Fruit fly (Drosophila melanogaster): ENCODE results near the gene CG18178.
A peak's percentile ranks its signal among the peaks of the same experiment; 100 is the strongest.

Gene CG18178

dm6 chr3L:9694867-9695236 is 24.1 kb downstream of the CG18178 start:
- TF ChIP-seq crp (GFP tag; optimal IDR thresholded peaks at IDR 0.05): peak in 1 of 2 experiments; percentile 58
- TF ChIP-seq Med (GFP tag): peak; percentile 25
- no peak for TF ChIP-seq Tbp (GFP tag; optimal IDR thresholded peaks at IDR 0.05)
- TF ChIP-seq sens (GFP tag): peak; percentile 53
- no peak for TF ChIP-seq fru (optimal IDR thresholded peaks at IDR 0.05)
- TF ChIP-seq gem (tag; optimal IDR thresholded peaks at IDR 0.05): peak; percentile 4
- TF ChIP-seq eve (GFP tag; optimal IDR thresholded peaks at IDR 0.05): peak in 1 of 2 experiments; percentile 45
- peak; percentile 6 for TF ChIP-seq BtbVII (GFP tag; optimal IDR thresholded peaks at IDR 0.05)
- no peak for TF ChIP-seq dan (GFP tag; IDR thresholded peaks at IDR 0.05)
- peak; percentile 55 for TF ChIP-seq grn (GFP tag; optimal IDR thresholded peaks at IDR 0.05)
- peak; percentile 3 for TF ChIP-seq CG9727 (GFP tag; optimal IDR thresholded peaks at IDR 0.05)
- TF ChIP-seq nerfin-2 (GFP tag; IDR thresholded peaks at IDR 0.05; ENCODE audit: partially characterized antibody): no peak

- 0 out of 2 replicates have a peak, but pooled peaks have one; percentile 32 for TF ChIP-seq vvl (GFP tag; IDR thresholded peaks at IDR 0.05)
- TF ChIP-seq CG11093 (GFP tag; IDR thresholded peaks at IDR 0.05): no peak
- no peak for TF ChIP-seq sd (tag; optimal IDR thresholded peaks at IDR 0.05)
- TF ChIP-seq wdn (GFP tag; IDR thresholded peaks at IDR 0.05): 0 out of 2 replicates have a peak, but pooled peaks have one; percentile 11
- TF ChIP-seq CG17361 (GFP tag; IDR thresholded peaks at IDR 0.05): no peak
- TF ChIP-seq pum (GFP tag; optimal IDR thresholded peaks at IDR 0.05): no peak
- TF ChIP-seq sqz (GFP tag; optimal IDR thresholded peaks at IDR 0.05): peak; percentile 49
- no peak for TF ChIP-seq Gug (GFP tag; IDR thresholded peaks at IDR 0.05)
- peak; percentile 37; the same call in 1 of the 2 replicates for TF ChIP-seq Drgx (GFP tag; IDR thresholded peaks at IDR 0.05)
- no peak for TF ChIP-seq HLHmδ (GFP tag; optimal IDR thresholded peaks at IDR 0.05)
- 0 out of 4 replicates have a peak, but pooled peaks have one; percentile 18 for TF ChIP-seq Dll (GFP tag; IDR thresholded peaks at IDR 0.05; ENCODE audit: partially characterized antibody)
- peak; percentile 22; the same call in 1 of the 2 replicates for TF ChIP-seq hbn (GFP tag; IDR thresholded peaks at IDR 0.05; ENCODE audit: partially characterized antibody)
- TF ChIP-seq Scr (GFP tag; IDR thresholded peaks at IDR 0.05; ENCODE audit: partially characterized antibody): 0 out of 2 replicates have a peak, but pooled peaks have one; percentile 33
- TF ChIP-seq Meics (GFP tag; optimal IDR thresholded peaks at IDR 0.05): peak; percentile 15
- TF ChIP-seq Dref (GFP tag; IDR thresholded peaks at IDR 0.05): peak; percentile 51
- TF ChIP-seq otp (GFP tag; IDR thresholded peaks at IDR 0.05): no peak
- no peak for TF ChIP-seq H15 (GFP tag; IDR thresholded peaks at IDR 0.05)
- peak; percentile 38; the same call in 1 of the 3 replicates for TF ChIP-seq ci (GFP tag; IDR thresholded peaks at IDR 0.05)
- peak; percentile 24 for TF ChIP-seq ewg (GFP tag; optimal IDR thresholded peaks at IDR 0.05)
- peak; percentile 13 for TF ChIP-seq CG6813 (GFP tag; optimal IDR thresholded peaks at IDR 0.05)
- no peak for TF ChIP-seq CG18764 (GFP tag; optimal IDR thresholded peaks at IDR 0.05)
- peak; percentile 87; the same call in 2 of the 4 replicates for TF ChIP-seq chinmo (GFP tag; IDR thresholded peaks at IDR 0.05; ENCODE audit: partially characterized antibody)
- TF ChIP-seq bcd (GFP tag; optimal IDR thresholded peaks at IDR 0.05): peak; percentile 9
- peak; percentile 13 for TF ChIP-seq CG3995 (GFP tag; optimal IDR thresholded peaks at IDR 0.05)
- 0 out of 3 replicates have a peak, but pooled peaks have one; percentile 40 for TF ChIP-seq CG34224 (GFP tag; IDR thresholded peaks at IDR 0.05; ENCODE audit: partially characterized antibody)
- TF ChIP-seq CG4854 (GFP tag; optimal IDR thresholded peaks at IDR 0.05): no peak
- no peak for TF ChIP-seq Pdp1 (GFP tag; optimal IDR thresholded peaks at IDR 0.05)
- TF ChIP-seq CG11247 (GFP tag; IDR thresholded peaks at IDR 0.05): no peak
- TF ChIP-seq CG12071 (GFP tag; optimal IDR thresholded peaks at IDR 0.05): peak; percentile 14
- peak; percentile 49; the same call in 1 of the 2 replicates for TF ChIP-seq seq (GFP tag; IDR thresholded peaks at IDR 0.05)
- TF ChIP-seq CG11695 (GFP tag; IDR thresholded peaks at IDR 0.05): 0 out of 3 replicates have a peak, but pooled peaks have one; percentile 26
- TF ChIP-seq CG3163 (GFP tag; optimal IDR thresholded peaks at IDR 0.05): peak; percentile 86
- TF ChIP-seq Nf-YC (tag; optimal IDR thresholded peaks at IDR 0.05): no peak
- no peak for TF ChIP-seq bbx (GFP tag; IDR thresholded peaks at IDR 0.05; ENCODE audit: partially characterized antibody)
- peak; percentile 47 for TF ChIP-seq yki (optimal IDR thresholded peaks at IDR 0.05)
- TF ChIP-seq Trl (optimal IDR thresholded peaks at IDR 0.05): peak; percentile 91 to 98
- no peak for TF ChIP-seq Trl (GFP tag; optimal IDR thresholded peaks at IDR 0.05)
Observed at dm6 chr3L:9694169-9694866, 24.6 kb downstream of the CG18178 start.

All from whole organism, embryonic.